Worm (Caenorhabditis elegans) whole organism, young adult: ENCODE measurements around the gene btb-22.

Source experiments
- Y79H2A.3 ChIP-seq: fragments of 200-800 bp; sonication (Bioruptor generic); conservative IDR thresholded peaks from 2 replicates; pipeline ENCODE4 v1.3.6; 2022; ENCODE audit warnings: missing genetic modification reagents, missing genetic modification characterization, missing compliant biosample characterization
- Y95B8A.8 ChIP-seq: fragments of 200-800 bp; sonication (Bioruptor generic); IDR thresholded peaks from 2 replicates; pipeline ENCODE4 v1.3.6; 2022; ENCODE audit warnings: missing genetic modification reagents, missing genetic modification characterization, missing compliant biosample characterization
- dpl-1 ChIP-seq: fragments of 150-350 bp; optimal IDR thresholded peaks from 2 replicates; lab custom pipeline; 2014; ENCODE audit warnings: missing biosample characterization, missing genetic modification reagents, missing genetic modification characterization
- lsy-27 ChIP-seq: sonication (generic microtip); optimal IDR thresholded peaks from 2 replicates; lab custom pipeline; 2017; ENCODE audit warnings: missing genetic modification characterization, mild to moderate bottlenecking, missing compliant biosample characterization, antibody characterized with exemption, missing genotype, borderline replicate concordance; ENCODE audit not compliant: insufficient read depth
- nfya-1 ChIP-seq: sonication (generic microtip); optimal IDR thresholded peaks from 2 replicates; lab custom pipeline; 2017; ENCODE audit warnings: antibody characterized with exemption, missing compliant biosample characterization, missing genetic modification characterization, borderline replicate concordance; ENCODE audit not compliant: insufficient read depth
- ztf-25 ChIP-seq: fragments of 200-800 bp; sonication (Bioruptor generic); IDR thresholded peaks from 2 replicates; pipeline ENCODE4 v1.3.6; 2022; ENCODE audit warnings: missing genetic modification reagents, missing genetic modification characterization, missing compliant biosample characterization
- ztf-26 ChIP-seq: sonication (generic microtip); optimal IDR thresholded peaks from 2 replicates; lab custom pipeline; 2017; ENCODE audit warnings: missing genetic modification characterization, missing compliant biosample characterization

- TF ChIP-seq Y95B8A.8 (GFP tag; lab: Robert Waterston, UW) (no peak), lsy-27 (tag; lab: Kevin White, UChicago) (no peak), ztf-25 (no peak), nfya-1 (tag; lab: Kevin White, UChicago) (no peak), dpl-1 (GFP tag; lab: Kevin White, UChicago) (no peak), ztf-26 (tag; lab: Kevin White, UChicago) (no peak), Y79H2A.3 (GFP tag; lab: Robert Waterston, UW) (no peak)
Observed at ce11 chrII:3340251-3340650, 40.7 kb downstream of the btb-22 start, which contains the start of gene F14D2.5.
